Worm (Caenorhabditis elegans): ENCODE measurements around the gene F07G6.5.
"Not testable (repeated sequence)": the region's sequence is repeated elsewhere in the genome, so short reads cannot be mapped to it uniquely, and the experiment has no call there.

Gene F07G6.5

ce11 chrX:1706538-1706937, at the start of gene F07G6.5:
TSS of gene F07G6.5 (minus strand) at chrX:1706638.
- TF ChIP-seq dao-5 (tag; optimal IDR thresholded peaks at IDR 0.05) = no peak

ce11 chrX:1748476-1748875, 42.0 kb upstream of the F07G6.5 start, which contains the start of gene Y75D11A.6:
TSS of gene Y75D11A.6 (minus strand) at chrX:1748576.
- not testable (repeated sequence) for TF ChIP-seq dao-5, W03F9.2, him-1 (tag; optimal IDR thresholded peaks at IDR 0.05)

- not testable (repeated sequence) for TF ChIP-seq W03F9.2, dao-5, him-1 (tag; optimal IDR thresholded peaks at IDR 0.05)
Observed at ce11 chrX:1746117-1746516, 39.7 kb upstream of the F07G6.5 start, which contains the start of gene Y75D11A.3. TSS of gene Y75D11A.3 (minus strand) at chrX:1746217.

ce11 chrX:1742530-1742929, 36.1 kb upstream of the F07G6.5 start, which contains the start of gene Y75D11A.2:
TSS of gene Y75D11A.2 (plus strand) at chrX:1742830.
- not testable (repeated sequence) for TF ChIP-seq dao-5, W03F9.2, him-1 (tag; optimal IDR thresholded peaks at IDR 0.05)

- TF ChIP-seq dao-5 (tag; optimal IDR thresholded peaks at IDR 0.05) (no peak), him-1 (tag; optimal IDR thresholded peaks at IDR 0.05) (no peak), W03F9.2 (tag; optimal IDR thresholded peaks at IDR 0.05) (no peak)
Observed at ce11 chrX:1737606-1738005, 31.2 kb upstream of the F07G6.5 start, which contains the start of gene F07G6.10. TSS of gene F07G6.10 (plus strand) at chrX:1737906.

ce11 chrX:1735941-1736340, 29.5 kb upstream of the F07G6.5 start, which contains the start of gene F07G6.12:
TSS of gene F07G6.12 (plus strand) at chrX:1736241.
- no peak for TF ChIP-seq him-1 (tag; optimal IDR thresholded peaks at IDR 0.05)
- TF ChIP-seq dao-5 (tag; optimal IDR thresholded peaks at IDR 0.05) = no peak

ce11 chrX:1729558-1729957, 23.1 kb upstream of the F07G6.5 start, which contains the start of gene dgn-3:
TSS of gene dgn-3 (plus strand) at chrX:1729858.
- no peak for TF ChIP-seq W03F9.2 (tag; optimal IDR thresholded peaks at IDR 0.05)
- TF ChIP-seq dao-5 (tag; optimal IDR thresholded peaks at IDR 0.05) = no peak

- TF ChIP-seq him-1 (tag; optimal IDR thresholded peaks at IDR 0.05) (no peak), dao-5 (tag; optimal IDR thresholded peaks at IDR 0.05) (no peak), W03F9.2 (tag; optimal IDR thresholded peaks at IDR 0.05) (no peak)
Observed at ce11 chrX:1727056-1727455, 20.6 kb upstream of the F07G6.5 start, which contains the start of gene F07G6.2. TSS of gene F07G6.2 (plus strand) at chrX:1727356.

- no peak for TF ChIP-seq him-1 (tag; optimal IDR thresholded peaks at IDR 0.05)
- TF ChIP-seq dao-5 (tag; optimal IDR thresholded peaks at IDR 0.05) = no peak
- TF ChIP-seq W03F9.2 (tag; optimal IDR thresholded peaks at IDR 0.05) = no peak
Observed at ce11 chrX:1720359-1720758, 13.9 kb upstream of the F07G6.5 start, which contains the start of gene F07G6.8. TSS of gene F07G6.8 (minus strand) at chrX:1720459.

ce11 chrX:1718479-1718878, 12.0 kb upstream of the F07G6.5 start, which contains the start of gene fbxa-53:
TSS of gene fbxa-53 (minus strand) at chrX:1718579.
- TF ChIP-seq W03F9.2 (tag; optimal IDR thresholded peaks at IDR 0.05) = no peak
- TF ChIP-seq him-1 (tag; optimal IDR thresholded peaks at IDR 0.05) = no peak
- TF ChIP-seq dao-5 (tag; optimal IDR thresholded peaks at IDR 0.05) = no peak

- TF ChIP-seq W03F9.2 (tag; optimal IDR thresholded peaks at IDR 0.05) (no peak), him-1 (tag; optimal IDR thresholded peaks at IDR 0.05) (no peak), dao-5 (tag; optimal IDR thresholded peaks at IDR 0.05) (no peak)
Observed at ce11 chrX:1712538-1712937, 6.1 kb upstream of the F07G6.5 start, which contains the start of gene fbxa-52. TSS of gene fbxa-52 (minus strand) at chrX:1712638.

- TF ChIP-seq dao-5 (tag; optimal IDR thresholded peaks at IDR 0.05) (no peak), W03F9.2 (tag; optimal IDR thresholded peaks at IDR 0.05) (no peak), him-1 (tag; optimal IDR thresholded peaks at IDR 0.05) (no peak)
Observed at ce11 chrX:1703840-1704239, 2.6 kb downstream of the F07G6.5 start, which contains the start of gene C36C9.5. TSS of gene C36C9.5 (minus strand) at chrX:1703940.

- TF ChIP-seq him-1 (tag; optimal IDR thresholded peaks at IDR 0.05) (no peak), W03F9.2 (tag; optimal IDR thresholded peaks at IDR 0.05) (no peak), dao-5 (tag; optimal IDR thresholded peaks at IDR 0.05) (no peak)
Observed at ce11 chrX:1703049-1703448, 3.4 kb downstream of the F07G6.5 start.

- TF ChIP-seq him-1 (tag; optimal IDR thresholded peaks at IDR 0.05) (no peak), W03F9.2 (tag; optimal IDR thresholded peaks at IDR 0.05) (no peak), dao-5 (tag; optimal IDR thresholded peaks at IDR 0.05) (no peak)
Observed at ce11 chrX:1698476-1698875, 8.0 kb downstream of the F07G6.5 start.

ce11 chrX:1696879-1697278, 9.6 kb downstream of the F07G6.5 start, which contains the start of gene C36C9.4:
TSS of gene C36C9.4 (minus strand) at chrX:1696979.
- TF ChIP-seq dao-5, W03F9.2, him-1 (tag; optimal IDR thresholded peaks at IDR 0.05): not testable (repeated sequence)
